Worm (Caenorhabditis elegans) whole organism, late embryonic: ENCODE measurements around the gene F22B8.3.

Experiments used
- ama-1 ChIP-seq: fragments of 150-350 bp; optimal IDR thresholded peaks from 2 replicates; lab custom pipeline; 2014
- ceh-2 ChIP-seq: sonication (generic microtip); optimal IDR thresholded peaks from 2 replicates; lab custom pipeline; 2016; ENCODE audit warnings: missing genotype, missing genetic modification characterization, missing compliant biosample characterization
- fax-1 ChIP-seq: sonication (generic microtip); optimal IDR thresholded peaks from 2 replicates; lab custom pipeline; 2016; ENCODE audit warnings: missing genotype, missing genetic modification characterization, missing compliant biosample characterization
- lin-11 ChIP-seq: fragments of 200-800 bp; sonication (Bioruptor generic); optimal IDR thresholded peaks from 2 replicates; lab custom pipeline; 2018; ENCODE audit warnings: mild to moderate bottlenecking, missing genetic modification characterization, missing compliant biosample characterization

DNA sequence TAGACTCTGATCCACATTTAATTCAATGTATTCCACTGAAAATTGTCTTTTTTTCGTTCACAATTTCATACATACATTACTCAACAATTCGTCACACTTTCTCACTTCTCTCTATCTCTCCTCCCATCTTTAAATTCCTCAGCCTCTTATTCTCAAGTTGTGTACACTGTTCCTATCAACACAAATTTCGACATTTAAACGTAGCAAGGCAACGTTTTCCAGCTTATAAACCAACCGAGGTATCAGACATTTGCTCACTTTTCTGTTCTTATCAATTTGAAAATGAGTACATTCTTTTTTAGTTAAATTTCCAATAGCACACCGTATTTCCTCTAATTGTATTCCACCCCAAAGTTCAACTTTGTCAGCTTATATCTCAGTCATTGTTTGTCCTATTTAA is 30.1 kb downstream of the F22B8.3 start, which contains the start of gene skr-3:
- TF ChIP-seq lin-11 (tag; lab: Kevin White, UChicago) (no peak), ama-1 (no peak), ceh-2 (tag; lab: Kevin White, UChicago) (no peak), fax-1 (tag; lab: Kevin White, UChicago) (no peak)
